Fruit fly (Drosophila melanogaster) whole organism, pupa: ENCODE measurements around the gene PGAP5.

Experiments used
- CG10348 ChIP-seq: fragments of 200-800 bp; sonication (Bioruptor generic); IDR thresholded peaks from 2 replicates; pipeline ENCODE4 v1.3.6; 2022; ENCODE audit warnings: missing biosample characterization, missing genetic modification characterization
- CG15710 ChIP-seq: fragments of 200-800 bp; sonication (Bioruptor generic); optimal IDR thresholded peaks from 2 replicates; lab custom pipeline; 2018; ENCODE audit warnings: missing biosample characterization, mild to moderate bottlenecking, missing genetic modification characterization, moderate library complexity
- CG17806 ChIP-seq: fragments of 200-800 bp; sonication (Bioruptor generic); optimal IDR thresholded peaks from 2 replicates; lab custom pipeline; 2018; ENCODE audit warnings: missing biosample characterization, mild to moderate bottlenecking, missing genetic modification characterization, moderate library complexity
- CG4496 ChIP-seq: fragments of 200-800 bp; sonication (Bioruptor generic); IDR thresholded peaks from 3 replicates; pipeline ENCODE4 v1.3.6; 2022; ENCODE audit warnings: missing biosample characterization, missing genetic modification characterization
- CG8159 ChIP-seq: fragments of 200-800 bp; sonication (Bioruptor generic); optimal IDR thresholded peaks from 3 replicates; lab custom pipeline; 2018; ENCODE audit warnings: missing biosample characterization, mild to moderate bottlenecking, missing genetic modification characterization, moderate library complexity
- CG8301 ChIP-seq: fragments of 200-800 bp; sonication (Bioruptor generic); optimal IDR thresholded peaks from 2 replicates; lab custom pipeline; 2018; ENCODE audit warnings: missing biosample characterization, mild to moderate bottlenecking, missing genetic modification characterization
- D1 ChIP-seq: fragments of 200-800 bp; sonication (Bioruptor generic); optimal IDR thresholded peaks from 2 replicates; lab custom pipeline; 2018; ENCODE audit warnings: missing biosample characterization, mild to moderate bottlenecking, missing genetic modification characterization, moderate library complexity
- EcR ChIP-seq: fragments of 200-800 bp; sonication (Bioruptor generic); optimal IDR thresholded peaks from 3 replicates; lab custom pipeline; 2019; ENCODE audit warnings: missing biosample characterization, missing genetic modification characterization, mild to moderate bottlenecking, moderate library complexity, missing genetic modification reagents
- Pif1A ChIP-seq: fragments of 200-800 bp; sonication (Bioruptor generic); optimal IDR thresholded peaks from 3 replicates; lab custom pipeline; 2016; ENCODE audit warnings: missing biosample characterization, missing genetic modification characterization
- Snoo ChIP-seq: fragments of 200-800 bp; sonication (Bioruptor generic); optimal IDR thresholded peaks from 3 replicates; lab custom pipeline; 2017; ENCODE audit warnings: missing biosample characterization, mild to moderate bottlenecking, missing genetic modification characterization, inconsistent platforms
- fd96Ca ChIP-seq: fragments of 200-800 bp; sonication (Bioruptor generic); IDR thresholded peaks from 3 replicates; pipeline ENCODE4 v1.3.6; 2022; ENCODE audit warnings: missing biosample characterization, missing genetic modification characterization
- rn ChIP-seq: fragments of 200-800 bp; sonication (Bioruptor generic); IDR thresholded peaks from 2 replicates; pipeline ENCODE4 v1.3.6; 2022; ENCODE audit warnings: missing biosample characterization, missing genetic modification characterization

dm6 chr2L:8203748-8204147 lies 5.1 kb downstream of the PGAP5 start:
- TF ChIP-seq fd96Ca (GFP tag; lab: Robert Waterston, UW) (no peak), EcR (GFP tag; lab: Kevin White, UChicago) (no peak), CG10348 (no peak), CG8159 (no peak), CG4496 (GFP tag; lab: Robert Waterston, UW) (no peak), CG15710 (tag; lab: Kevin White, UChicago) (no peak), Pif1A (GFP tag; lab: Kevin White, UChicago) (no peak), Snoo (tag; lab: Kevin White, UChicago) (no peak), CG8301 (tag; lab: Kevin White, UChicago) (no peak), CG17806 (no peak), rn (GFP tag; lab: Robert Waterston, UW) (no peak), D1 (no peak)
